Fruit fly (Drosophila melanogaster): ENCODE results near the gene pigeon.

DNA sequence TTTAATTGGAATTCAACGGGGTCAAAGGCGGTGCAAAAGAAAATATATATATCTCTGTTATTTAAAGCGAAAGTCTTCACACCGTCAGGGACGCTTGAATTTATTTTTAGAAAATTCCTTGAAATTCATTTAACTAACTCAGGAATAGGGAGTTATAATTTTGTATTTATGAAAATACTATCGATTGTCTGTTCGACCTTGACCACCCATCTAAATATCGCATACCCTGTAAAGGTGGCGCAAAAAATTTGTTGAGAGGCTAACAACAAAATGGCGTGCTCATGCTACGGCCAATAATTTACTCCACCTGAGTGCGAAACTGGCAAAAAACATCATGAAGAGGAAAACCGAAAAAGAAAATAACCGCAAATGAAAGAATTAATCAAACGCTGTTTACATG is 44.7 kb downstream of the pigeon start:
- TF ChIP-seq CG4496 (GFP tag; IDR thresholded peaks at IDR 0.05) (no peak), fd96Ca (GFP tag; IDR thresholded peaks at IDR 0.05) (no peak), rn (GFP tag; IDR thresholded peaks at IDR 0.05) (no peak), CG9948 (tag; optimal IDR thresholded peaks at IDR 0.05) (no peak), Snoo (tag; optimal IDR thresholded peaks at IDR 0.05) (no peak), Ets98B (GFP tag; IDR thresholded peaks at IDR 0.05) (no peak), CG32121 (GFP tag; IDR thresholded peaks at IDR 0.05) (no peak), CG15710 (tag; optimal IDR thresholded peaks at IDR 0.05) (no peak), EcR (GFP tag; optimal IDR thresholded peaks at IDR 0.05) (no peak)
